Worm (Caenorhabditis elegans) whole organism, L2 larva: ENCODE measurements around the gene R102.4.

ENCODE experiments used
- C34F6.9 ChIP-seq: fragments of 150-350 bp; optimal IDR thresholded peaks from 2 replicates; lab custom pipeline; 2014; ENCODE audit warnings: missing biosample characterization, missing genetic modification characterization
- F13H6.1 ChIP-seq: sonication (generic microtip); optimal IDR thresholded peaks from 2 replicates; lab custom pipeline; 2016; ENCODE audit warnings: missing genetic modification characterization, missing compliant biosample characterization
- Y55F3AM.14 ChIP-seq: fragments of 200-800 bp; sonication (Bioruptor generic); optimal IDR thresholded peaks from 2 replicates; lab custom pipeline; 2018; ENCODE audit warnings: mild to moderate bottlenecking, missing genetic modification characterization, missing compliant biosample characterization
- ZK546.5 ChIP-seq: sonication (generic microtip); optimal IDR thresholded peaks from 2 replicates; lab custom pipeline; 2017; ENCODE audit warnings: missing biosample characterization, missing genetic modification characterization
- alr-1 ChIP-seq: fragments of 150-350 bp; optimal IDR thresholded peaks from 2 replicates; lab custom pipeline; 2014; ENCODE audit warnings: missing biosample characterization, missing genetic modification characterization
- aly-2 ChIP-seq: fragments of 150-350 bp; optimal IDR thresholded peaks from 2 replicates; lab custom pipeline; 2014; ENCODE audit warnings: missing biosample characterization, missing genetic modification characterization
- ceh-16 ChIP-seq: fragments of 150-350 bp; optimal IDR thresholded peaks from 2 replicates; lab custom pipeline; 2014; ENCODE audit warnings: missing biosample characterization, missing genetic modification characterization
- ceh-82 ChIP-seq: fragments of 150-350 bp; optimal IDR thresholded peaks from 2 replicates; lab custom pipeline; 2014; ENCODE audit warnings: missing biosample characterization, missing genetic modification characterization
- egl-27 ChIP-seq: sonication (generic microtip); optimal IDR thresholded peaks from 3 replicates; lab custom pipeline; 2017; ENCODE audit warnings: missing biosample characterization, missing genetic modification reagents, missing genetic modification characterization
- elt-3 ChIP-seq: sonication (generic microtip); optimal IDR thresholded peaks from 2 replicates; lab custom pipeline; 2017; ENCODE audit warnings: missing biosample characterization, missing genetic modification characterization
- fos-1 ChIP-seq: fragments of 150-350 bp; optimal IDR thresholded peaks from 2 replicates; lab custom pipeline; 2014; ENCODE audit warnings: missing biosample characterization, missing genetic modification characterization
- gmeb-1 ChIP-seq: fragments of 150-350 bp; optimal IDR thresholded peaks from 2 replicates; lab custom pipeline; 2014; ENCODE audit warnings: missing biosample characterization, missing genetic modification characterization
- lin-11 ChIP-seq: fragments of 150-350 bp; sonication (generic microtip); optimal IDR thresholded peaks from 2 replicates; lab custom pipeline; 2014; ENCODE audit warnings: missing biosample characterization, missing genetic modification characterization, inconsistent platforms, mixed read lengths
- lin-13 ChIP-seq: fragments of 150-350 bp; optimal IDR thresholded peaks from 2 replicates; lab custom pipeline; 2014; ENCODE audit warnings: missing biosample characterization, missing genetic modification reagents, missing genetic modification characterization
- lsy-2 ChIP-seq, 2 experiments: fragments of 150-350 bp in 1 of 2; sonication (generic microtip) in 1 of 2; optimal IDR thresholded peaks; 2 replicates each; lab custom pipeline; 2014 to 2017; ENCODE audit warnings: missing biosample characterization in 2 of 2, missing genetic modification characterization in 2 of 2
- mdl-1 ChIP-seq, 2 experiments: fragments of 150-350 bp in 1 of 2; sonication (generic microtip) in 1 of 2; optimal IDR thresholded peaks; 2 replicates each; lab custom pipeline; 2017; ENCODE audit warnings: missing biosample characterization in 2 of 2, missing genetic modification characterization in 2 of 2
- nhr-10 ChIP-seq: sonication (generic microtip); optimal IDR thresholded peaks from 2 replicates; lab custom pipeline; 2017; ENCODE audit warnings: missing biosample characterization, missing genetic modification characterization
- nhr-11 ChIP-seq: fragments of 150-350 bp; optimal IDR thresholded peaks from 2 replicates; lab custom pipeline; 2014; ENCODE audit warnings: missing biosample characterization, missing genetic modification characterization
- nhr-12 ChIP-seq: fragments of 150-350 bp; optimal IDR thresholded peaks from 2 replicates; lab custom pipeline; 2014; ENCODE audit warnings: missing biosample characterization, missing genetic modification characterization
- nhr-129 ChIP-seq: fragments of 150-350 bp; optimal IDR thresholded peaks from 2 replicates; lab custom pipeline; 2014; ENCODE audit warnings: missing biosample characterization, missing genetic modification characterization
- nhr-21 ChIP-seq: fragments of 150-350 bp; optimal IDR thresholded peaks from 2 replicates; lab custom pipeline; 2014; ENCODE audit warnings: missing biosample characterization, missing genetic modification characterization
- nhr-23 ChIP-seq: fragments of 150-350 bp; optimal IDR thresholded peaks from 2 replicates; lab custom pipeline; 2014; ENCODE audit warnings: missing biosample characterization, missing genetic modification reagents, missing genetic modification characterization
- nhr-237 ChIP-seq: fragments of 150-350 bp; optimal IDR thresholded peaks from 2 replicates; lab custom pipeline; 2014; ENCODE audit warnings: missing biosample characterization, missing genetic modification characterization
- nhr-25 ChIP-seq: fragments of 150-350 bp; sonication (generic microtip); optimal IDR thresholded peaks from 3 replicates; lab custom pipeline; 2014; ENCODE audit warnings: missing biosample characterization, missing genetic modification characterization
- nhr-6 ChIP-seq: fragments of 150-350 bp; optimal IDR thresholded peaks from 2 replicates; lab custom pipeline; 2014; ENCODE audit warnings: missing biosample characterization, missing genetic modification characterization
- sma-9 ChIP-seq, 2 experiments: fragments of 150-350 bp in 1 of 2; sonication (generic microtip) in 1 of 2; optimal IDR thresholded peaks; 2 replicates each; lab custom pipeline; 2014 to 2016; ENCODE audit warnings: missing genetic modification characterization in 2 of 2, mild to moderate bottlenecking in 1 of 2, missing biosample characterization in 1 of 2, missing compliant biosample characterization in 1 of 2, missing genetic modification reagents in 1 of 2, moderate library complexity in 1 of 2
- snpc-4 ChIP-seq: fragments of 150-350 bp; optimal IDR thresholded peaks from 2 replicates; lab custom pipeline; 2014; ENCODE audit warnings: missing biosample characterization, missing genetic modification characterization
- unc-39 ChIP-seq: fragments of 150-350 bp; optimal IDR thresholded peaks from 2 replicates; lab custom pipeline; 2014; ENCODE audit warnings: missing biosample characterization, missing genetic modification characterization
- unc-55 ChIP-seq: fragments of 150-350 bp; sonication (generic microtip); optimal IDR thresholded peaks from 3 replicates; lab custom pipeline; 2014; ENCODE audit warnings: missing biosample characterization, missing genetic modification reagents, missing genetic modification characterization
- unc-62 ChIP-seq: fragments of 150-350 bp; optimal IDR thresholded peaks from 2 replicates; lab custom pipeline; 2014; ENCODE audit warnings: missing biosample characterization, missing genetic modification reagents, missing genetic modification characterization
- zag-1 ChIP-seq: fragments of 150-350 bp; optimal IDR thresholded peaks from 2 replicates; lab custom pipeline; 2014; ENCODE audit warnings: missing biosample characterization, missing genetic modification characterization

The R102.4 gene

ce11 chrIV:10685758-10686157 is 9.3 kb downstream of the R102.4 start, which contains the start of the genes K08C7.6 and R102.1:
K08C7.6 (minus strand) TSS chrIV:10685858.
R102.1 (plus strand) TSS chrIV:10686048.
- TF ChIP-seq nhr-12 (tag; lab: Kevin White, UChicago), result no peak
- TF ChIP-seq C34F6.9, result no peak
- TF ChIP-seq alr-1 (tag; lab: Kevin White, UChicago), result no peak
- TF ChIP-seq ZK546.5 (tag; lab: Kevin White, UChicago), result no peak
- no peak for TF ChIP-seq F13H6.1 (tag; lab: Kevin White, UChicago)
- TF ChIP-seq lsy-2 (tag; optimal IDR thresholded peaks at IDR 0.05; lab: Kevin White, UChicago), result no peak
- no peak for TF ChIP-seq nhr-25 (tag; lab: Kevin White, UChicago)
- TF ChIP-seq unc-55, result no peak
- TF ChIP-seq nhr-21 (tag; lab: Kevin White, UChicago), result no peak
- TF ChIP-seq egl-27 (tag; lab: Kevin White, UChicago), result no peak
- TF ChIP-seq nhr-10, result no peak
- TF ChIP-seq nhr-6 (tag; lab: Kevin White, UChicago), result no peak
- TF ChIP-seq lin-13 (GFP tag; lab: Kevin White, UChicago), result no peak
- no peak for TF ChIP-seq unc-39 (tag; lab: Kevin White, UChicago)
- TF ChIP-seq nhr-237, result no peak
- TF ChIP-seq lin-11, result no peak
- no peak for TF ChIP-seq ceh-82 (tag; lab: Kevin White, UChicago)

- TF ChIP-seq mdl-1 (tag; optimal IDR thresholded peaks at IDR 0.05; lab: Kevin White, UChicago) (peak in 1 of 2 experiments; percentile 22), nhr-21 (tag; lab: Kevin White, UChicago) (peak; percentile 65), nhr-129 (peak; percentile 30), sma-9 (GFP tag; optimal IDR thresholded peaks at IDR 0.05; lab: Kevin White, UChicago) (peak; percentile 66), sma-9 (tag; optimal IDR thresholded peaks at IDR 0.05; lab: Kevin White, UChicago) (no peak), snpc-4 (tag; lab: Kevin White, UChicago) (no peak)
These were observed 12.9 kb downstream of the R102.4 start, which contains the start of gene fmo-2 for ce11 chrIV:10682155-10682749. fmo-2 (plus strand) TSS chrIV:10682524.

ce11 chrIV:10680379-10680778 is 14.7 kb downstream of the R102.4 start, which contains the start of gene K08C7.4:
K08C7.4 (minus strand) TSS chrIV:10680479.
- TF ChIP-seq zag-1 (tag; lab: Kevin White, UChicago) (no peak), unc-62 (GFP tag; lab: Kevin White, UChicago) (no peak), nhr-129 (no peak), sma-9 (GFP tag; optimal IDR thresholded peaks at IDR 0.05; lab: Kevin White, UChicago) (no peak), sma-9 (tag; optimal IDR thresholded peaks at IDR 0.05; lab: Kevin White, UChicago) (no peak), ZK546.5 (tag; lab: Kevin White, UChicago) (no peak), C34F6.9 (no peak), ceh-82 (tag; lab: Kevin White, UChicago) (no peak), aly-2 (no peak)

ce11 chrIV:10668561-10668960 is 26.5 kb downstream of the R102.4 start:
- TF ChIP-seq nhr-11 (tag; lab: Kevin White, UChicago) (no peak), gmeb-1 (tag; lab: Kevin White, UChicago) (no peak), nhr-10 (no peak), ceh-16 (tag; lab: Kevin White, UChicago) (no peak)

ce11 chrIV:10666523-10666922 is 28.6 kb downstream of the R102.4 start, which contains the start of gene epi-1:
epi-1 (plus strand) TSS chrIV:10666823.
- TF ChIP-seq nhr-11 (tag; lab: Kevin White, UChicago), result no peak
- no peak for TF ChIP-seq lin-13 (GFP tag; lab: Kevin White, UChicago)
- TF ChIP-seq unc-55, result no peak
- no peak for TF ChIP-seq nhr-23 (tag; lab: Kevin White, UChicago)
- no peak for TF ChIP-seq Y55F3AM.14

ce11 chrIV:10664134-10664533 is 31.0 kb downstream of the R102.4 start, which contains the start of gene K08C7.7:
K08C7.7 (plus strand) TSS chrIV:10664434.
- TF ChIP-seq unc-39 (tag; lab: Kevin White, UChicago) (no peak), fos-1 (tag; lab: Kevin White, UChicago) (no peak), nhr-237 (no peak), lin-11 (no peak), elt-3 (tag; lab: Kevin White, UChicago) (no peak), nhr-10 (no peak), egl-27 (tag; lab: Kevin White, UChicago) (no peak), F13H6.1 (tag; lab: Kevin White, UChicago) (no peak)
- TF ChIP-seq, all 48 proteins: peak for 0
